Worm (Caenorhabditis elegans) whole organism, late embryonic: Measurements from ENCODE around the gene glt-1.
A peak's percentile ranks its signal among the peaks of the same experiment; 100 is the strongest.

Experiments
- C38D4.7 ChIP-seq: fragments of 200-800 bp; sonication (Bioruptor generic); optimal IDR thresholded peaks from 2 replicates; lab custom pipeline; 2018; ENCODE audit warnings: mild to moderate bottlenecking, missing genetic modification characterization, moderate library complexity, missing compliant biosample characterization
- K09A11.1 ChIP-seq: sonication (generic microtip); optimal IDR thresholded peaks from 2 replicates; lab custom pipeline; 2017; ENCODE audit warnings: antibody characterized with exemption, mild to moderate bottlenecking, missing genetic modification characterization, missing compliant biosample characterization; ENCODE audit not compliant: insufficient read depth
- ama-1 ChIP-seq: fragments of 150-350 bp; optimal IDR thresholded peaks from 2 replicates; lab custom pipeline; 2014
- ceh-14 ChIP-seq: sonication (generic microtip); optimal IDR thresholded peaks from 2 replicates; lab custom pipeline; 2016; ENCODE audit warnings: missing genotype, missing genetic modification characterization, missing compliant biosample characterization
- ceh-18 ChIP-seq: sonication (generic microtip); optimal IDR thresholded peaks from 2 replicates; lab custom pipeline; 2016; ENCODE audit warnings: missing genetic modification characterization, missing compliant biosample characterization
- ceh-19 ChIP-seq: fragments of 200-800 bp; sonication (Bioruptor generic); optimal IDR thresholded peaks from 2 replicates; lab custom pipeline; 2018; ENCODE audit warnings: mild to moderate bottlenecking, missing genetic modification characterization, missing compliant biosample characterization
- ceh-22 ChIP-seq: sonication (generic microtip); optimal IDR thresholded peaks from 2 replicates; lab custom pipeline; 2017; ENCODE audit warnings: missing biosample characterization, missing genetic modification characterization
- ceh-30 ChIP-seq: fragments of 150-350 bp; optimal IDR thresholded peaks from 2 replicates; lab custom pipeline; 2014; ENCODE audit warnings: missing biosample characterization, missing genetic modification characterization
- ceh-31 ChIP-seq: sonication (generic microtip); optimal IDR thresholded peaks from 2 replicates; lab custom pipeline; 2016; ENCODE audit warnings: missing genetic modification characterization, missing compliant biosample characterization
- ceh-34 ChIP-seq: sonication (generic microtip); optimal IDR thresholded peaks from 2 replicates; lab custom pipeline; 2016; ENCODE audit warnings: mild to moderate bottlenecking, missing genetic modification characterization, missing compliant biosample characterization
- ceh-48 ChIP-seq: sonication (generic microtip); optimal IDR thresholded peaks from 2 replicates; lab custom pipeline; 2016; ENCODE audit warnings: missing genetic modification characterization, inconsistent platforms, missing compliant biosample characterization
- ceh-6 ChIP-seq: fragments of 200-800 bp; sonication (Bioruptor generic); optimal IDR thresholded peaks from 2 replicates; lab custom pipeline; 2018; ENCODE audit warnings: mild to moderate bottlenecking, missing genetic modification characterization, missing compliant biosample characterization
- ceh-9 ChIP-seq: sonication (generic microtip); optimal IDR thresholded peaks from 2 replicates; lab custom pipeline; 2016; ENCODE audit warnings: mild to moderate bottlenecking, missing genetic modification characterization, inconsistent platforms, missing compliant biosample characterization
- elt-2 ChIP-seq: sonication (generic microtip); optimal IDR thresholded peaks from 2 replicates; lab custom pipeline; 2016; ENCODE audit warnings: missing genetic modification reagents, missing genetic modification characterization, missing compliant biosample characterization
- elt-4 ChIP-seq: sonication (generic microtip); optimal IDR thresholded peaks from 2 replicates; lab custom pipeline; 2016; ENCODE audit warnings: missing genetic modification characterization, missing compliant biosample characterization
- eyg-1 ChIP-seq: sonication (generic microtip); optimal IDR thresholded peaks from 2 replicates; lab custom pipeline; 2016; ENCODE audit warnings: missing genotype, missing genetic modification characterization, missing compliant biosample characterization
- fax-1 ChIP-seq: sonication (generic microtip); optimal IDR thresholded peaks from 2 replicates; lab custom pipeline; 2016; ENCODE audit warnings: missing genotype, missing genetic modification characterization, missing compliant biosample characterization
- gmeb-2 ChIP-seq: sonication (generic microtip); optimal IDR thresholded peaks from 2 replicates; lab custom pipeline; 2016; ENCODE audit warnings: missing genetic modification characterization, inconsistent platforms, missing compliant biosample characterization
- hlh-6 ChIP-seq: sonication (generic microtip); optimal IDR thresholded peaks from 2 replicates; lab custom pipeline; 2016; ENCODE audit warnings: missing genotype, missing genetic modification characterization, missing compliant biosample characterization
- nhr-232 ChIP-seq: sonication (generic microtip); optimal IDR thresholded peaks from 2 replicates; lab custom pipeline; 2016; ENCODE audit warnings: missing genetic modification characterization, missing compliant biosample characterization
- pat-9 ChIP-seq: fragments of 200-800 bp; sonication (Bioruptor generic); optimal IDR thresholded peaks from 2 replicates; lab custom pipeline; 2018; ENCODE audit warnings: mild to moderate bottlenecking, missing genetic modification characterization, moderate library complexity, missing compliant biosample characterization
- pha-4 ChIP-seq: fragments of 150-350 bp; optimal IDR thresholded peaks from 2 replicates; lab custom pipeline; 2018; ENCODE audit warnings: missing biosample characterization, missing genetic modification reagents, missing genetic modification characterization
- pqm-1 ChIP-seq: sonication (generic microtip); optimal IDR thresholded peaks from 2 replicates; lab custom pipeline; 2016; ENCODE audit warnings: missing genetic modification characterization, missing compliant biosample characterization
- pros-1 ChIP-seq: fragments of 150-350 bp; optimal IDR thresholded peaks from 2 replicates; lab custom pipeline; 2014; ENCODE audit warnings: missing biosample characterization, missing genetic modification reagents, missing genetic modification characterization
- sdc-2 ChIP-seq: sonication (generic microtip); optimal IDR thresholded peaks from 2 replicates; lab custom pipeline; 2016; ENCODE audit warnings: missing genotype, missing genetic modification characterization, missing compliant biosample characterization
- sox-4 ChIP-seq: sonication (generic microtip); optimal IDR thresholded peaks from 2 replicates; lab custom pipeline; 2017; ENCODE audit warnings: mild to moderate bottlenecking, missing genetic modification characterization, inconsistent platforms, missing compliant biosample characterization
- syd-9 ChIP-seq: sonication (generic microtip); optimal IDR thresholded peaks from 2 replicates; lab custom pipeline; 2016; ENCODE audit warnings: mild to moderate bottlenecking, missing genetic modification characterization, moderate library complexity, missing compliant biosample characterization
- tbx-2 ChIP-seq: sonication (generic microtip); optimal IDR thresholded peaks from 2 replicates; lab custom pipeline; 2016; ENCODE audit warnings: missing genetic modification characterization, missing compliant biosample characterization
- tbx-7 ChIP-seq: sonication (generic microtip); optimal IDR thresholded peaks from 2 replicates; lab custom pipeline; 2016; ENCODE audit warnings: missing genotype, missing genetic modification characterization, missing compliant biosample characterization
- unc-3 ChIP-seq, 2 experiments: fragments of 200-800 bp in 1 of 2; sonication (Bioruptor generic) in 1 of 2; sonication (generic microtip) in 1 of 2; conservative IDR thresholded peaks in 1 of 2; optimal IDR thresholded peaks in 1 of 2; 2 replicates each; pipeline versions ENCODE4 v1.3.6 to Lab custom; 2016 to 2022; ENCODE audit warnings: missing compliant biosample characterization in 2 of 2, missing genetic modification characterization in 2 of 2, missing genetic modification reagents in 1 of 2
- unc-42 ChIP-seq: sonication (generic microtip); optimal IDR thresholded peaks from 2 replicates; lab custom pipeline; 2016; ENCODE audit warnings: missing genotype, missing genetic modification characterization, missing compliant biosample characterization
- unc-55 ChIP-seq: sonication (generic microtip); optimal IDR thresholded peaks from 2 replicates; lab custom pipeline; 2017; ENCODE audit warnings: missing biosample characterization, missing genetic modification reagents, missing genetic modification characterization
- unc-86 ChIP-seq: sonication (generic microtip); optimal IDR thresholded peaks from 2 replicates; lab custom pipeline; 2016; ENCODE audit warnings: missing genetic modification characterization, missing compliant biosample characterization
- zip-5 ChIP-seq: sonication (generic microtip); optimal IDR thresholded peaks from 2 replicates; lab custom pipeline; 2016; ENCODE audit warnings: missing genetic modification characterization, missing compliant biosample characterization

glt-1 gene

DNA sequence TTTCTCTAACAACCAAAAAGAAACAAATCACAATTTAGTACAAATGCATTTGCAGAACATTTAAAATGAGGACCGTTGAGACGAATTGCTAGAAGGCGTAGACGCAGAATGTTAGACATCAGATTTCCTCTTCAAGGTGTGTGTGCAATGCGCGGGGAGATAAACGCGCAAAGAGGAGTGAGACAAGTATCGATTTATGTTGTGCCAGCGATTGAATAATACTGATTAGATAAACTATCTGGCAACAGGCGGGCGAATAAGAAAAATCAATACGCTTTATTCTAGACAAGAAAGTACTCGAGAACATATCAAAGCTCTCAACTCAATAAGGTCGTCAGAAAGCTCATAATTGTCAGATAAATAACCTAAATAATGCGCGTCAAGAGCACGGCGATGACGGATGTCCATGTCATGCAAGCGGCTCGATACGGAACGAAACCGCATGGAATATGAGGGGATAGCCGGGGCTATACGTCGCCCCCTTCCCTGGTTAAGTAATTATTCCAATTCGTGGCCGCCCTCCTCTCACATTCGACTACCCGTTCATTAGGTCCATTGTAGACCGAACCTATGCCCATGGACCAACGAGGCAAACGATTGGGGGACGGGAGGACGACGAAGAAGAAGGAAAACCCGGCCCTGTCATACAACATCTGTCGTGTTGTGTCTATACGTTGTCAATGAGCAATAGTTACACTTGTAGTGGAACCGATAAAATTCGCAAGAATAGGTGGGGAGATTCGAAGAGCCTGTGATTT lies 28.6 kb upstream of the glt-1 start:
- TF ChIP-seq unc-55 (no peak), ceh-6 (GFP tag; lab: Kevin White, UChicago) (no peak), elt-2 (tag; lab: Kevin White, UChicago) (peak; percentile 61), unc-3 (GFP tag; conservative IDR thresholded peaks at IDR 0.05; lab: Robert Waterston, UW) (no peak), unc-3 (tag; optimal IDR thresholded peaks at IDR 0.05; lab: Kevin White, UChicago) (no peak), ceh-31 (tag; lab: Kevin White, UChicago) (peak; percentile 26), elt-4 (tag; lab: Kevin White, UChicago) (no peak), pat-9 (tag; lab: Kevin White, UChicago) (no peak), C38D4.7 (GFP tag; lab: Kevin White, UChicago) (no peak), tbx-2 (tag; lab: Kevin White, UChicago) (peak; percentile 9), sdc-2 (tag; lab: Kevin White, UChicago) (peak; percentile 42), ceh-48 (tag; lab: Kevin White, UChicago) (peak; percentile 36), unc-42 (tag; lab: Kevin White, UChicago) (peak; percentile 56), K09A11.1 (tag; lab: Kevin White, UChicago) (no peak)

DNA sequence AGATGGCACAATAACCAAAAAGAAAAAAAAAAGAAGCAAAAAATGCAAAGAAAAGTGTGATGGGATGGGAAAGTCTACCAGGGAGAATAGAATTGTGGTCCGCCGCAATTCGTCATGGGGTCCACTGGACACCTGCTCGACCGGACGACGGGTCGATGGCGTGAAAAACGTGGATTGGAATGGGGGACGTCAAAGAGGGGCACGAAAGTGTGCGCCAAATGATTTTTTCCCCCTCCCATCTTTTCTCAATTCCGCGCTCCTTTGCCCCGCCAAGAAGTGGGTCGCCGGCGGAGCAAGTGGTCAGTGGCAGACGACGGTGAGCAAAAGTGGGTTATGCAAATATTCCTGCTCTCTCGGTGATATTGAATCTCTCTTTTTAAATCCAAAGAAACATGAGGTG lies 27.9 kb upstream of the glt-1 start:
- no peak for TF ChIP-seq sox-4 (tag; lab: Kevin White, UChicago)
- TF ChIP-seq ceh-9 (tag; lab: Kevin White, UChicago), result peak; percentile 19

DNA sequence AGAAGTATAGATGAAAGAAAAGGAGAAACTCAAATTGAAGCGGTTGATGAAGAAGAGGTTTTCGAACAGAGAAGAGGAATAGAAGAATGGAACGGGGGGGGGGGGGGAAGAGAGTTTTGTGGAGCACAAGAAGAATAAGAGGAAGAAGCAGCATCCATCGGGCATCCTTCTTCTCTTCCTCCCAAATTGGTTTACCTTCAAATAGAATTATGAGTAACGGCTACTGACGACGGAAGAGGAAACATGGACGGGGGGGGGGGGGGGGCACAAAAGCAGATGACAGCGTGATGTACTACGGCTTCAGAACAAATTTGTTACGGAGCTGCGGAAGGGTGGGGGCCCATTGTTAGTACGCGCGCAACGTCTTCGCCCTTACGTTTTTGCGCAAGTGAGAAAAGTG lies 26.5 kb upstream of the glt-1 start:
- peak; percentile 47 for TF ChIP-seq ceh-19
- TF ChIP-seq unc-42 (tag; lab: Kevin White, UChicago), result peak; percentile 92
- TF ChIP-seq fax-1 (tag; lab: Kevin White, UChicago), result no peak
- TF ChIP-seq ceh-22 (tag; lab: Kevin White, UChicago), result no peak
- no peak for TF ChIP-seq hlh-6
- TF ChIP-seq zip-5 (tag; lab: Kevin White, UChicago), result no peak
- no peak for TF ChIP-seq tbx-7
- TF ChIP-seq K09A11.1 (tag; lab: Kevin White, UChicago), result no peak
- no peak for TF ChIP-seq pqm-1 (tag; lab: Kevin White, UChicago)
- TF ChIP-seq ceh-14 (tag; lab: Kevin White, UChicago), result no peak

DNA sequence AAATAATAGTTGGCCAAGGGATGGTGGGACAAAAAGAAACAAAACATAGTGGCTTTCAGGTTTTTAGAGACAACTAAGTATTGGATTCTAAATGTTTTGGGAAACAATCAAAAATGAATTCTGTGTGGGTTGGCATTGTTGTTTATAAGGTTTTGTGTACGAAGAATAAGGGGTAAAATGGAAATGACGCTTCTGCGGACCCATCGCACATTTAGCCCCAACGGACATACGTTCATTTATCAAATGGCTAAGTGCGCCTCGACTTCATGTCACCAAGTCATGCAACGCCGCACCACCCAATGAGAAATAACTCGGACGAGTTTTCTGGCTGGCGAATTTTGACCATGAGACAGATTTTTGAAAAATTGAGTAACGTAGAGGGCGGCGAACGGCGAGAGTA lies 25.5 kb upstream of the glt-1 start:
- TF ChIP-seq fax-1 (tag; lab: Kevin White, UChicago) (no peak), unc-86 (no peak), gmeb-2 (tag; lab: Kevin White, UChicago) (no peak), ceh-34 (tag; lab: Kevin White, UChicago) (no peak), ceh-31 (tag; lab: Kevin White, UChicago) (no peak), ama-1 (lab: Kevin White, UChicago) (no peak), pha-4 (no peak), eyg-1 (tag; lab: Kevin White, UChicago) (no peak), nhr-232 (tag; lab: Kevin White, UChicago) (no peak), ceh-30 (tag; lab: Kevin White, UChicago) (no peak), ceh-22 (tag; lab: Kevin White, UChicago) (no peak), syd-9 (tag; lab: Kevin White, UChicago) (no peak), ceh-18 (tag; lab: Kevin White, UChicago) (no peak), pqm-1 (tag; lab: Kevin White, UChicago) (no peak), pat-9 (tag; lab: Kevin White, UChicago) (no peak), K09A11.1 (tag; lab: Kevin White, UChicago) (no peak), elt-4 (tag; lab: Kevin White, UChicago) (no peak), pros-1 (tag; lab: Kevin White, UChicago) (no peak)
